Fruit fly (Drosophila melanogaster) whole organism, embryonic: ENCODE measurements around the gene Cyt-c1L.

Source experiments
- Ada2b ChIP-seq: fragments of 200-800 bp; sonication (Bioruptor generic); IDR thresholded peaks from 2 replicates; pipeline ENCODE4 v1.3.6; 2022; ENCODE audit warnings: missing biosample characterization, missing genetic modification characterization
- BEAF-32 ChIP-seq: fragments of 200-800 bp; sonication (Bioruptor generic); optimal IDR thresholded peaks from 3 replicates; lab custom pipeline; 2017; ENCODE audit warnings: missing biosample characterization, missing genetic modification characterization, mild to moderate bottlenecking, moderate library complexity, missing genetic modification reagents
- CG11696 ChIP-seq: fragments of 200-800 bp; sonication (Bioruptor generic); IDR thresholded peaks from 2 replicates; pipeline ENCODE4 v1.3.6; 2022; ENCODE audit warnings: missing biosample characterization, missing genetic modification characterization
- CG15514 ChIP-seq: fragments of 200-800 bp; sonication (Bioruptor generic); optimal IDR thresholded peaks from 3 replicates; lab custom pipeline; 2017; ENCODE audit warnings: missing biosample characterization, missing genetic modification characterization, mild to moderate bottlenecking, moderate library complexity, missing genetic modification reagents
- CG1603 ChIP-seq: fragments of 200-800 bp; sonication (Bioruptor generic); optimal IDR thresholded peaks from 2 replicates; lab custom pipeline; 2019; ENCODE audit warnings: missing biosample characterization, mild to moderate bottlenecking, missing genetic modification characterization, moderate library complexity
- CG16779 ChIP-seq: fragments of 200-800 bp; sonication (Bioruptor generic); IDR thresholded peaks from 2 replicates; pipeline ENCODE4 v1.3.6; 2022; ENCODE audit warnings: missing biosample characterization, missing genetic modification characterization
- CG17612 ChIP-seq: fragments of 200-800 bp; sonication (Bioruptor generic); IDR thresholded peaks from 2 replicates; pipeline ENCODE4 v1.3.6; 2022; ENCODE audit warnings: missing biosample characterization, missing genetic modification characterization
- CG18599 ChIP-seq: fragments of 200-800 bp; sonication (Bioruptor generic); optimal IDR thresholded peaks from 3 replicates; lab custom pipeline; 2017; ENCODE audit warnings: missing biosample characterization, missing genetic modification characterization, mild to moderate bottlenecking, moderate library complexity, missing genetic modification reagents
- CG18619 ChIP-seq: fragments of 200-800 bp; sonication (Bioruptor generic); optimal IDR thresholded peaks from 3 replicates; lab custom pipeline; 2017; ENCODE audit warnings: missing biosample characterization, mild to moderate bottlenecking, missing genetic modification characterization
- CG2889 ChIP-seq: fragments of 200-800 bp; sonication (Bioruptor generic); IDR thresholded peaks from 3 replicates; pipeline ENCODE4 v1.3.6; 2022; ENCODE audit warnings: missing biosample characterization, missing genetic modification characterization
- CG7556 ChIP-seq: fragments of 200-800 bp; sonication (Bioruptor generic); optimal IDR thresholded peaks from 2 replicates; lab custom pipeline; 2017; ENCODE audit warnings: missing biosample characterization, mild to moderate bottlenecking, missing genetic modification characterization
- CG7987 ChIP-seq: fragments of 200-800 bp; sonication (Bioruptor generic); optimal IDR thresholded peaks from 2 replicates; lab custom pipeline; 2018; ENCODE audit warnings: missing biosample characterization, mild to moderate bottlenecking, missing genetic modification characterization, moderate library complexity
- Deaf1 ChIP-seq: fragments of 200-800 bp; optimal IDR thresholded peaks from 3 replicates; lab custom pipeline; 2019; ENCODE audit warnings: missing biosample characterization, mild to moderate bottlenecking, missing genetic modification characterization, moderate library complexity
- Eip74EF ChIP-seq, 2 experiments: fragments of 200-800 bp in 1 of 2; fragments of >200 bp in 1 of 2; sonication (Bioruptor generic) in 1 of 2; optimal IDR thresholded peaks; 2 replicates each; lab custom pipeline; 2017 to 2019; ENCODE audit warnings: missing biosample characterization in 2 of 2, missing genetic modification characterization in 2 of 2, mild to moderate bottlenecking in 1 of 2, moderate library complexity in 1 of 2
- Hmr ChIP-seq: fragments of 200-800 bp; sonication (Bioruptor generic); optimal IDR thresholded peaks from 3 replicates; lab custom pipeline; 2017; ENCODE audit warnings: mild to moderate bottlenecking, missing biosample characterization, missing genetic modification reagents, missing genetic modification characterization
- MTF-1 ChIP-seq: fragments of 200-800 bp; sonication (Bioruptor generic); optimal IDR thresholded peaks from 2 replicates; lab custom pipeline; 2018; ENCODE audit warnings: missing biosample characterization, mild to moderate bottlenecking, missing genetic modification characterization, borderline replicate concordance
- Med ChIP-seq: fragments of 200-800 bp; sonication (Bioruptor generic); peaks from one replicate; lab custom pipeline; 2016; ENCODE audit warnings: missing biosample characterization, missing genetic modification characterization, mild to moderate bottlenecking, inconsistent platforms, moderate library complexity
- Tbp ChIP-seq: fragments of >200 bp; optimal IDR thresholded peaks from 2 replicates; lab custom pipeline; 2018; ENCODE audit warnings: missing biosample characterization, missing genetic modification characterization
- Vsx1 ChIP-seq: fragments of 200-800 bp; sonication (Bioruptor generic); optimal IDR thresholded peaks from 2 replicates; lab custom pipeline; 2017; ENCODE audit warnings: missing biosample characterization, mild to moderate bottlenecking, missing genetic modification characterization, missing genetic modification reagents
- Xrp1 ChIP-seq: fragments of 200-800 bp; sonication (Bioruptor generic); IDR thresholded peaks from 2 replicates; pipeline ENCODE4 v1.3.6; 2022; ENCODE audit warnings: missing biosample characterization, missing genetic modification characterization
- abd-A ChIP-seq: fragments of 200-800 bp; sonication (Bioruptor generic); optimal IDR thresholded peaks from 3 replicates; lab custom pipeline; 2019; ENCODE audit warnings: missing biosample characterization, mild to moderate bottlenecking, missing genetic modification characterization, moderate library complexity
- ato ChIP-seq: fragments of 200-800 bp; sonication (Bioruptor generic); IDR thresholded peaks from 2 replicates; pipeline ENCODE4 v1.3.6; 2022; ENCODE audit warnings: missing biosample characterization, missing genetic modification characterization; ENCODE audit not compliant: partially characterized antibody
- cato ChIP-seq: fragments of 200-800 bp; sonication (Bioruptor generic); optimal IDR thresholded peaks from 2 replicates; lab custom pipeline; 2016; ENCODE audit warnings: missing biosample characterization, missing genetic modification characterization, borderline replicate concordance
- chinmo ChIP-seq: fragments of 200-800 bp; sonication (Bioruptor generic); IDR thresholded peaks from 4 replicates; pipeline ENCODE4 v1.3.6; 2022; ENCODE audit warnings: missing biosample characterization, missing genetic modification characterization; ENCODE audit not compliant: partially characterized antibody
- crol ChIP-seq: fragments of 200-800 bp; sonication (Bioruptor generic); IDR thresholded peaks from 2 replicates; pipeline ENCODE4 v1.3.6; 2022; ENCODE audit warnings: missing biosample characterization, missing genetic modification characterization
- dmrt99B ChIP-seq: fragments of 200-800 bp; sonication (Bioruptor generic); optimal IDR thresholded peaks from 2 replicates; lab custom pipeline; 2018; ENCODE audit warnings: missing biosample characterization, mild to moderate bottlenecking, missing genetic modification characterization, moderate library complexity
- eve ChIP-seq, 2 experiments: fragments of >200 bp; optimal IDR thresholded peaks; 2 replicates each; lab custom pipeline; 2017; ENCODE audit warnings: missing biosample characterization in 2 of 2, missing genetic modification characterization in 2 of 2
- ewg ChIP-seq: fragments of 200-800 bp; sonication (Bioruptor generic); optimal IDR thresholded peaks from 3 replicates; lab custom pipeline; 2017; ENCODE audit warnings: mild to moderate bottlenecking, missing biosample characterization, missing genetic modification reagents, missing genetic modification characterization
- exex ChIP-seq: fragments of 200-800 bp; sonication (Bioruptor generic); optimal IDR thresholded peaks from 4 replicates; lab custom pipeline; 2018; ENCODE audit warnings: missing biosample characterization, mild to moderate bottlenecking, missing genetic modification characterization, moderate library complexity
- grau ChIP-seq: fragments of 200-800 bp; optimal IDR thresholded peaks from 3 replicates; lab custom pipeline; 2019; ENCODE audit warnings: missing biosample characterization, mild to moderate bottlenecking, missing genetic modification characterization, moderate library complexity
- grn ChIP-seq: fragments of 200-800 bp; sonication (Bioruptor generic); optimal IDR thresholded peaks from 3 replicates; lab custom pipeline; 2017; ENCODE audit warnings: missing biosample characterization, missing genetic modification characterization
- hb ChIP-seq: fragments of 200-800 bp; sonication (Bioruptor generic); IDR thresholded peaks from 3 replicates; pipeline ENCODE4 v1.3.6; 2022; ENCODE audit warnings: missing biosample characterization, missing genetic modification characterization; ENCODE audit not compliant: partially characterized antibody
- hbn ChIP-seq: fragments of 200-800 bp; sonication (Bioruptor generic); IDR thresholded peaks from 2 replicates; pipeline ENCODE4 v1.3.6; 2022; ENCODE audit warnings: missing biosample characterization, missing genetic modification characterization; ENCODE audit not compliant: partially characterized antibody
- mirr ChIP-seq: fragments of 200-800 bp; sonication (Bioruptor generic); optimal IDR thresholded peaks from 3 replicates; lab custom pipeline; 2018; ENCODE audit warnings: missing biosample characterization, mild to moderate bottlenecking, missing genetic modification characterization
- odd ChIP-seq: fragments of 200-800 bp; sonication (Bioruptor generic); optimal IDR thresholded peaks from 2 replicates; lab custom pipeline; 2017; ENCODE audit warnings: missing biosample characterization, mild to moderate bottlenecking, missing genetic modification characterization
- pan ChIP-seq, 4 experiments: fragments of >200 bp in 3 of 4; fragments of 200-800 bp in 1 of 4; sonication (Bioruptor generic) in 1 of 4; optimal IDR thresholded peaks in 3 of 4; IDR thresholded peaks in 1 of 4; 2 replicates each; pipeline versions ENCODE4 v1.3.6 to Lab custom; 2017 to 2022; ENCODE audit warnings: missing biosample characterization in 2 of 4, missing genetic modification characterization in 2 of 4, mixed read lengths in 1 of 4
- row ChIP-seq: fragments of 200-800 bp; sonication (Bioruptor generic); IDR thresholded peaks from 3 replicates; pipeline ENCODE4 v1.3.6; 2022; ENCODE audit warnings: missing biosample characterization, missing genetic modification characterization
- sens ChIP-seq: fragments of 200-800 bp; sonication (Bioruptor generic); peaks from one replicate; lab custom pipeline; 2016; ENCODE audit warnings: missing biosample characterization, missing genetic modification characterization
- sim ChIP-seq: fragments of 200-800 bp; sonication (Bioruptor generic); IDR thresholded peaks from 2 replicates; pipeline ENCODE4 v1.3.6; 2022; ENCODE audit warnings: missing biosample characterization, missing genetic modification characterization
- slbo ChIP-seq: fragments of 200-800 bp; sonication (Bioruptor generic); IDR thresholded peaks from 2 replicates; pipeline ENCODE4 v1.3.6; 2022; ENCODE audit warnings: missing biosample characterization, missing genetic modification characterization
- ttk ChIP-seq: fragments of 200-800 bp; sonication (Bioruptor generic); IDR thresholded peaks from 2 replicates; pipeline ENCODE4 v2.1.2; 2022; ENCODE audit warnings: missing biosample characterization, missing genetic modification characterization
- unpg ChIP-seq: fragments of 200-800 bp; sonication (Bioruptor generic); optimal IDR thresholded peaks from 3 replicates; lab custom pipeline; 2018; ENCODE audit warnings: missing biosample characterization, mild to moderate bottlenecking, missing genetic modification characterization, moderate library complexity
- vnd ChIP-seq: fragments of 200-800 bp; sonication (Bioruptor generic); IDR thresholded peaks from 3 replicates; pipeline ENCODE4 v1.3.6; 2022; ENCODE audit warnings: missing biosample characterization, missing genetic modification characterization; ENCODE audit not compliant: partially characterized antibody

Cyt-c1L gene

dm6 chr3R:29194957-29195356 is 9.0 kb downstream of the Cyt-c1L start, which contains the start of gene jus:
Gene jus (minus strand): TSS chr3R:29194994.
- TF ChIP-seq unpg (GFP tag; lab: Kevin White, UChicago) (no peak), hbn (no peak), CG7556 (GFP tag; lab: Kevin White, UChicago) (peak; percentile 33), Xrp1 (GFP tag; lab: Robert Waterston, UW) (no peak), Hmr (GFP tag; lab: Kevin White, UChicago) (peak; percentile 35), vnd (GFP tag; lab: Robert Waterston, UW) (no peak), Ada2b (GFP tag; lab: Robert Waterston, UW) (no peak), ewg (GFP tag; lab: Kevin White, UChicago) (peak; percentile 76), Vsx1 (GFP tag; lab: Kevin White, UChicago) (no peak), CG18599 (GFP tag; lab: Kevin White, UChicago) (peak; percentile 18), CG7987 (GFP tag; lab: Kevin White, UChicago) (no peak), MTF-1 (GFP tag; lab: Kevin White, UChicago) (no peak), row (GFP tag; lab: Robert Waterston, UW) (0 out of 3 replicates have a peak, but pooled peaks have one; percentile 17), CG15514 (GFP tag; lab: Kevin White, UChicago) (peak; percentile 15), Med (GFP tag; lab: Kevin White, UChicago) (peak; percentile 55), Deaf1 (tag; lab: Kevin White, UChicago) (peak; percentile 73), chinmo (GFP tag; lab: Robert Waterston, UW) (0 out of 4 replicates have a peak, but pooled peaks have one; percentile 44), CG16779 (GFP tag; lab: Robert Waterston, UW) (0 out of 2 replicates have a peak, but pooled peaks have one; percentile 45), crol (GFP tag; lab: Robert Waterston, UW) (peak; percentile 89), CG18619 (peak; percentile 9), abd-A (tag; lab: Kevin White, UChicago) (peak; percentile 14)

dm6 chr3R:29190984-29191383 is 12.9 kb downstream of the Cyt-c1L start:
- TF ChIP-seq Tbp (GFP tag; lab: Kevin White, UChicago) (no peak), slbo (0 out of 2 replicates have a peak, but pooled peaks have one; percentile 31), CG1603 (peak; percentile 6), Med (GFP tag; lab: Kevin White, UChicago) (peak; percentile 68), dmrt99B (tag; lab: Kevin White, UChicago) (peak; percentile 6), sens (GFP tag; lab: Kevin White, UChicago) (peak; percentile 68), ato (no peak), ttk (GFP tag; lab: Robert Waterston, UW) (0 out of 2 replicates have a peak, but pooled peaks have one; percentile 7)

- TF ChIP-seq pan (optimal IDR thresholded peaks at IDR 0.05; lab: Kevin White, UChicago) (no peak), pan (GFP tag; optimal IDR thresholded peaks at IDR 0.05 in 1 of 2, IDR thresholded peaks at IDR 0.05 in 1 of 2) (peak in 1 of 2 experiments; percentile 26), exex (tag; lab: Kevin White, UChicago) (peak; percentile 84), odd (GFP tag; lab: Kevin White, UChicago) (no peak), sim (GFP tag; lab: Robert Waterston, UW) (no peak), eve (GFP tag; optimal IDR thresholded peaks at IDR 0.05; lab: Kevin White, UChicago) (no peak), mirr (GFP tag; lab: Kevin White, UChicago) (peak; percentile 36), CG17612 (GFP tag; lab: Robert Waterston, UW) (no peak), CG11696 (GFP tag; lab: Robert Waterston, UW) (peak; percentile 56), Eip74EF (GFP tag; optimal IDR thresholded peaks at IDR 0.05; lab: Kevin White, UChicago) (no peak), grn (GFP tag; lab: Kevin White, UChicago) (peak; percentile 60), Tbp (GFP tag; lab: Kevin White, UChicago) (no peak), hb (no peak), CG18599 (GFP tag; lab: Kevin White, UChicago) (peak; percentile 36), CG7556 (GFP tag; lab: Kevin White, UChicago) (no peak), BEAF-32 (no peak), CG2889 (no peak), grau (tag; lab: Kevin White, UChicago) (no peak), cato (GFP tag; lab: Kevin White, UChicago) (no peak)
Observed at dm6 chr3R:29164930-29165693, 38.8 kb downstream of the Cyt-c1L start, which contains the start of gene CG11898. Gene CG11898 (plus strand): TSS chr3R:29165643.
